Worm (Caenorhabditis elegans) whole organism, mixed stage, embryonic: Measurements from ENCODE around the gene ptrg-1.
A peak's percentile ranks its signal among the peaks of the same experiment; 100 is the strongest.

ENCODE experiments used
- bed-3 ChIP-seq: fragments of 200-800 bp; sonication (Bioruptor generic); optimal IDR thresholded peaks from 3 replicates; lab custom pipeline; 2018; ENCODE audit warnings: mild to moderate bottlenecking, missing genetic modification characterization, moderate library complexity, missing compliant biosample characterization
- ceh-39 ChIP-seq: fragments of 150-350 bp; optimal IDR thresholded peaks from 2 replicates; lab custom pipeline; 2014; ENCODE audit warnings: missing biosample characterization, missing genetic modification characterization
- ceh-83 ChIP-seq: fragments of 200-800 bp; sonication (Bioruptor generic); optimal IDR thresholded peaks from 2 replicates; lab custom pipeline; 2018; ENCODE audit warnings: mild to moderate bottlenecking, missing genetic modification characterization, missing compliant biosample characterization
- ces-1 ChIP-seq: fragments of 150-350 bp; optimal IDR thresholded peaks from 2 replicates; lab custom pipeline; 2014; ENCODE audit warnings: missing biosample characterization, missing genetic modification reagents, missing genetic modification characterization
- cnd-1 ChIP-seq: fragments of 200-800 bp; sonication (Bioruptor generic); optimal IDR thresholded peaks from 2 replicates; lab custom pipeline; 2018; ENCODE audit warnings: mild to moderate bottlenecking, missing genetic modification characterization, missing compliant biosample characterization
- drap-1 ChIP-seq: fragments of 200-800 bp; sonication (Bioruptor generic); optimal IDR thresholded peaks from 3 replicates; lab custom pipeline; 2018; ENCODE audit warnings: mild to moderate bottlenecking, missing genetic modification characterization, missing compliant biosample characterization
- elt-3 ChIP-seq: fragments of 150-350 bp; optimal IDR thresholded peaks from 2 replicates; lab custom pipeline; 2014; ENCODE audit warnings: missing biosample characterization, missing genetic modification characterization
- flh-1 ChIP-seq: fragments of 200-800 bp; sonication (Bioruptor generic); optimal IDR thresholded peaks from 2 replicates; lab custom pipeline; 2018; ENCODE audit warnings: mild to moderate bottlenecking, missing genetic modification characterization, moderate library complexity, missing compliant biosample characterization
- ham-2 ChIP-seq: fragments of 200-800 bp; sonication (Bioruptor generic); optimal IDR thresholded peaks from 2 replicates; lab custom pipeline; 2018; ENCODE audit warnings: mild to moderate bottlenecking, missing genetic modification characterization, missing compliant biosample characterization
- hlh-1 ChIP-seq: fragments of 150-350 bp; optimal IDR thresholded peaks from 2 replicates; lab custom pipeline; 2014; ENCODE audit warnings: missing biosample characterization, missing genetic modification reagents, missing genetic modification characterization
- lin-13 ChIP-seq: fragments of 150-350 bp; optimal IDR thresholded peaks from 2 replicates; lab custom pipeline; 2014; ENCODE audit warnings: missing biosample characterization, missing genetic modification characterization
- lin-32 ChIP-seq: fragments of 200-800 bp; sonication (Bioruptor generic); optimal IDR thresholded peaks from 2 replicates; lab custom pipeline; 2018; ENCODE audit warnings: mild to moderate bottlenecking, missing genetic modification characterization, missing compliant biosample characterization
- lsy-2 ChIP-seq: fragments of 150-350 bp; optimal IDR thresholded peaks from 2 replicates; lab custom pipeline; 2014; ENCODE audit warnings: missing biosample characterization, missing genetic modification characterization
- mab-5 ChIP-seq: fragments of 150-350 bp; optimal IDR thresholded peaks from 2 replicates; lab custom pipeline; 2014; ENCODE audit warnings: missing biosample characterization, missing genetic modification characterization
- mep-1 ChIP-seq: fragments of 150-350 bp; optimal IDR thresholded peaks from 2 replicates; lab custom pipeline; 2017; ENCODE audit warnings: missing biosample characterization, missing genetic modification reagents, missing genetic modification characterization, inconsistent platforms
- mls-2 ChIP-seq: sonication (generic microtip); optimal IDR thresholded peaks from 2 replicates; lab custom pipeline; 2016; ENCODE audit warnings: mild to moderate bottlenecking, missing genetic modification characterization, moderate library complexity, missing compliant biosample characterization
- nhr-2 ChIP-seq: fragments of 150-350 bp; optimal IDR thresholded peaks from 2 replicates; lab custom pipeline; 2014; ENCODE audit warnings: missing biosample characterization, missing genetic modification characterization
- nhr-237 ChIP-seq: fragments of 150-350 bp; optimal IDR thresholded peaks from 2 replicates; lab custom pipeline; 2014; ENCODE audit warnings: missing biosample characterization, missing genetic modification characterization
- nhr-28 ChIP-seq: fragments of 150-350 bp; optimal IDR thresholded peaks from 2 replicates; lab custom pipeline; 2014; ENCODE audit warnings: missing biosample characterization, missing genetic modification characterization
- nhr-76 ChIP-seq: sonication (generic microtip); optimal IDR thresholded peaks from 2 replicates; lab custom pipeline; 2017; ENCODE audit warnings: missing biosample characterization, missing genetic modification characterization
- sem-2 ChIP-seq: fragments of 200-800 bp; sonication (Bioruptor generic); optimal IDR thresholded peaks from 2 replicates; lab custom pipeline; 2018; ENCODE audit warnings: mild to moderate bottlenecking, missing genetic modification characterization, missing compliant biosample characterization
- snpc-4 ChIP-seq: fragments of 150-350 bp; optimal IDR thresholded peaks from 2 replicates; lab custom pipeline; 2014; ENCODE audit warnings: missing biosample characterization, missing genetic modification characterization
- sptf-1 ChIP-seq: sonication (generic microtip); optimal IDR thresholded peaks from 2 replicates; lab custom pipeline; 2017; ENCODE audit warnings: mild to moderate bottlenecking, missing genetic modification characterization, moderate library complexity, missing compliant biosample characterization
- tbx-8 ChIP-seq: fragments of 200-800 bp; sonication (Bioruptor generic); optimal IDR thresholded peaks from 2 replicates; lab custom pipeline; 2018; ENCODE audit warnings: mild to moderate bottlenecking, missing genetic modification characterization, moderate library complexity, missing compliant biosample characterization
- unc-39 ChIP-seq: fragments of 150-350 bp; optimal IDR thresholded peaks from 2 replicates; lab custom pipeline; 2014; ENCODE audit warnings: missing biosample characterization, missing genetic modification characterization
- unc-62 ChIP-seq: fragments of 150-350 bp; optimal IDR thresholded peaks from 2 replicates; lab custom pipeline; 2014; ENCODE audit warnings: missing biosample characterization, missing genetic modification reagents, missing genetic modification characterization
- ztf-11 ChIP-seq: fragments of 150-350 bp; optimal IDR thresholded peaks from 2 replicates; lab custom pipeline; 2014; ENCODE audit warnings: missing biosample characterization, missing genetic modification characterization

The ptrg-1 gene

ce11 chrIV:10157489-10158088 is 36.7 kb downstream of the ptrg-1 start, which contains the start of gene ttr-53:
TSS of gene ttr-53 (plus strand) at chrIV:10158038.
- TF ChIP-seq elt-3 (no peak), cnd-1 (tag; lab: Kevin White, UChicago) (no peak), ham-2 (GFP tag; lab: Kevin White, UChicago) (no peak), lin-13 (tag; lab: Kevin White, UChicago) (no peak), flh-1 (GFP tag; lab: Kevin White, UChicago) (no peak), mep-1 (tag; lab: Kevin White, UChicago) (no peak), ztf-11 (tag; lab: Kevin White, UChicago) (no peak), unc-39 (tag; lab: Kevin White, UChicago) (no peak), tbx-8 (no peak), sptf-1 (no peak), mab-5 (tag; lab: Kevin White, UChicago) (no peak), ceh-39 (tag; lab: Kevin White, UChicago) (no peak), hlh-1 (no peak), nhr-237 (no peak)
- TF ChIP-seq, all 35 proteins: peak for 0

ce11 chrIV:10157034-10157433 is 37.2 kb downstream of the ptrg-1 start:
- TF ChIP-seq nhr-2 (tag; lab: Kevin White, UChicago) (no peak), flh-1 (GFP tag; lab: Kevin White, UChicago) (no peak), ztf-11 (tag; lab: Kevin White, UChicago) (no peak), mls-2 (tag; lab: Kevin White, UChicago) (no peak), mep-1 (tag; lab: Kevin White, UChicago) (no peak), ceh-83 (GFP tag; lab: Kevin White, UChicago) (no peak), unc-39 (tag; lab: Kevin White, UChicago) (no peak), sptf-1 (no peak)
- TF ChIP-seq, all 35 proteins: peak for 0

ce11 chrIV:10155475-10155874 is 38.8 kb downstream of the ptrg-1 start, which contains the start of gene ttr-54:
TSS of gene ttr-54 (plus strand) at chrIV:10155775.
- TF ChIP-seq hlh-1 (peak; percentile 56), nhr-28 (tag; lab: Kevin White, UChicago) (no peak)

- TF ChIP-seq nhr-76 (tag; lab: Kevin White, UChicago) (no peak), nhr-237 (no peak), hlh-1 (no peak), snpc-4 (tag; lab: Kevin White, UChicago) (no peak), nhr-2 (tag; lab: Kevin White, UChicago) (no peak), drap-1 (GFP tag; lab: Kevin White, UChicago) (no peak), bed-3 (GFP tag; lab: Kevin White, UChicago) (no peak), tbx-8 (no peak), nhr-28 (tag; lab: Kevin White, UChicago) (no peak), mep-1 (tag; lab: Kevin White, UChicago) (no peak), sem-2 (GFP tag; lab: Kevin White, UChicago) (no peak), unc-62 (GFP tag; lab: Kevin White, UChicago) (no peak)
These were observed 40.8 kb downstream of the ptrg-1 start for ce11 chrIV:10153479-10153878.

ce11 chrIV:10151439-10151997 is 42.7 kb downstream of the ptrg-1 start, which contains the start of gene copg-1:
TSS of gene copg-1 (plus strand) at chrIV:10151947.
- TF ChIP-seq lin-32 (GFP tag; lab: Kevin White, UChicago) (no peak), ces-1 (peak; percentile 92), nhr-2 (tag; lab: Kevin White, UChicago) (peak; percentile 28), lsy-2 (tag; lab: Kevin White, UChicago) (peak; percentile 92)

- TF ChIP-seq sptf-1 (peak; percentile 27), ces-1 (peak; percentile 83), mab-5 (tag; lab: Kevin White, UChicago) (no peak)
These were observed 43.7 kb downstream of the ptrg-1 start, which contains the start of gene tsp-12 for ce11 chrIV:10150552-10151004. TSS of gene tsp-12 (minus strand) at chrIV:10150602.
